Worm (Caenorhabditis elegans) whole organism, L2 larva: Measurements from ENCODE around the gene gsr-1.
A peak's percentile ranks its signal among the peaks of the same experiment; 100 is the strongest.

Experiments
- C34F6.9 ChIP-seq: fragments of 150-350 bp; optimal IDR thresholded peaks from 2 replicates; lab custom pipeline; 2014; ENCODE audit warnings: missing biosample characterization, missing genetic modification characterization
- F13H6.1 ChIP-seq: sonication (generic microtip); optimal IDR thresholded peaks from 2 replicates; lab custom pipeline; 2016; ENCODE audit warnings: missing genetic modification characterization, missing compliant biosample characterization
- R02D3.7 ChIP-seq: fragments of 150-350 bp; optimal IDR thresholded peaks from 2 replicates; lab custom pipeline; 2014; ENCODE audit warnings: missing biosample characterization, missing genetic modification characterization
- Y55F3AM.14 ChIP-seq: fragments of 200-800 bp; sonication (Bioruptor generic); optimal IDR thresholded peaks from 2 replicates; lab custom pipeline; 2018; ENCODE audit warnings: mild to moderate bottlenecking, missing genetic modification characterization, missing compliant biosample characterization
- ZK546.5 ChIP-seq: sonication (generic microtip); optimal IDR thresholded peaks from 2 replicates; lab custom pipeline; 2017; ENCODE audit warnings: missing biosample characterization, missing genetic modification characterization
- alr-1 ChIP-seq: fragments of 150-350 bp; optimal IDR thresholded peaks from 2 replicates; lab custom pipeline; 2014; ENCODE audit warnings: missing biosample characterization, missing genetic modification characterization
- aly-2 ChIP-seq: fragments of 150-350 bp; optimal IDR thresholded peaks from 2 replicates; lab custom pipeline; 2014; ENCODE audit warnings: missing biosample characterization, missing genetic modification characterization
- blmp-1 ChIP-seq: sonication (generic microtip); optimal IDR thresholded peaks from 2 replicates; lab custom pipeline; 2017; ENCODE audit warnings: missing genetic modification characterization, mild to moderate bottlenecking, missing compliant biosample characterization, antibody characterized with exemption, moderate library complexity; ENCODE audit not compliant: insufficient read depth
- ceh-16 ChIP-seq: fragments of 150-350 bp; optimal IDR thresholded peaks from 2 replicates; lab custom pipeline; 2014; ENCODE audit warnings: missing biosample characterization, missing genetic modification characterization
- crh-2 ChIP-seq: sonication (generic microtip); optimal IDR thresholded peaks from 2 replicates; lab custom pipeline; 2017; ENCODE audit warnings: missing biosample characterization, missing genetic modification characterization
- egl-27 ChIP-seq: sonication (generic microtip); optimal IDR thresholded peaks from 3 replicates; lab custom pipeline; 2017; ENCODE audit warnings: missing biosample characterization, missing genetic modification reagents, missing genetic modification characterization
- elt-3 ChIP-seq: sonication (generic microtip); optimal IDR thresholded peaks from 2 replicates; lab custom pipeline; 2017; ENCODE audit warnings: missing biosample characterization, missing genetic modification characterization
- fos-1 ChIP-seq: fragments of 150-350 bp; optimal IDR thresholded peaks from 2 replicates; lab custom pipeline; 2014; ENCODE audit warnings: missing biosample characterization, missing genetic modification characterization
- lin-11 ChIP-seq: fragments of 150-350 bp; sonication (generic microtip); optimal IDR thresholded peaks from 2 replicates; lab custom pipeline; 2014; ENCODE audit warnings: missing biosample characterization, missing genetic modification characterization, inconsistent platforms, mixed read lengths
- lin-13 ChIP-seq: fragments of 150-350 bp; optimal IDR thresholded peaks from 2 replicates; lab custom pipeline; 2014; ENCODE audit warnings: missing biosample characterization, missing genetic modification reagents, missing genetic modification characterization
- lin-39 ChIP-seq: fragments of 150-350 bp; optimal IDR thresholded peaks from 2 replicates; lab custom pipeline; 2014; ENCODE audit warnings: missing biosample characterization, missing genetic modification reagents, missing genetic modification characterization
- lsy-2 ChIP-seq, 2 experiments: fragments of 150-350 bp in 1 of 2; sonication (generic microtip) in 1 of 2; optimal IDR thresholded peaks; 2 replicates each; lab custom pipeline; 2014 to 2017; ENCODE audit warnings: missing biosample characterization in 2 of 2, missing genetic modification characterization in 2 of 2
- mab-5 ChIP-seq: fragments of 150-350 bp; optimal IDR thresholded peaks from 2 replicates; lab custom pipeline; 2014; ENCODE audit warnings: missing biosample characterization, missing genetic modification characterization
- mbf-1 ChIP-seq: sonication (generic microtip); optimal IDR thresholded peaks from 2 replicates; lab custom pipeline; 2017; ENCODE audit warnings: missing biosample characterization, missing genetic modification characterization
- mdl-1 ChIP-seq, 2 experiments: fragments of 150-350 bp in 1 of 2; sonication (generic microtip) in 1 of 2; optimal IDR thresholded peaks; 2 replicates each; lab custom pipeline; 2017; ENCODE audit warnings: missing biosample characterization in 2 of 2, missing genetic modification characterization in 2 of 2
- nhr-10 ChIP-seq: sonication (generic microtip); optimal IDR thresholded peaks from 2 replicates; lab custom pipeline; 2017; ENCODE audit warnings: missing biosample characterization, missing genetic modification characterization
- nhr-12 ChIP-seq: fragments of 150-350 bp; optimal IDR thresholded peaks from 2 replicates; lab custom pipeline; 2014; ENCODE audit warnings: missing biosample characterization, missing genetic modification characterization
- nhr-129 ChIP-seq: fragments of 150-350 bp; optimal IDR thresholded peaks from 2 replicates; lab custom pipeline; 2014; ENCODE audit warnings: missing biosample characterization, missing genetic modification characterization
- nhr-21 ChIP-seq: fragments of 150-350 bp; optimal IDR thresholded peaks from 2 replicates; lab custom pipeline; 2014; ENCODE audit warnings: missing biosample characterization, missing genetic modification characterization
- nhr-237 ChIP-seq: fragments of 150-350 bp; optimal IDR thresholded peaks from 2 replicates; lab custom pipeline; 2014; ENCODE audit warnings: missing biosample characterization, missing genetic modification characterization
- nhr-25 ChIP-seq: fragments of 150-350 bp; sonication (generic microtip); optimal IDR thresholded peaks from 3 replicates; lab custom pipeline; 2014; ENCODE audit warnings: missing biosample characterization, missing genetic modification characterization
- nhr-6 ChIP-seq: fragments of 150-350 bp; optimal IDR thresholded peaks from 2 replicates; lab custom pipeline; 2014; ENCODE audit warnings: missing biosample characterization, missing genetic modification characterization
- nhr-77 ChIP-seq: fragments of 150-350 bp; optimal IDR thresholded peaks from 2 replicates; lab custom pipeline; 2014; ENCODE audit warnings: missing biosample characterization, missing genetic modification characterization
- peb-1 ChIP-seq: fragments of 150-350 bp; optimal IDR thresholded peaks from 2 replicates; lab custom pipeline; 2014; ENCODE audit warnings: missing biosample characterization, missing genetic modification characterization
- sem-4 ChIP-seq: fragments of 150-350 bp; optimal IDR thresholded peaks from 2 replicates; lab custom pipeline; 2014; ENCODE audit warnings: missing biosample characterization, missing genetic modification reagents, missing genetic modification characterization
- skn-1 ChIP-seq: sonication (generic microtip); optimal IDR thresholded peaks from 2 replicates; lab custom pipeline; 2017; ENCODE audit warnings: missing biosample characterization, missing genetic modification characterization
- sma-3 ChIP-seq: sonication (generic microtip); optimal IDR thresholded peaks from 2 replicates; lab custom pipeline; 2016; ENCODE audit warnings: missing genetic modification reagents, missing genetic modification characterization, missing compliant biosample characterization
- sma-9 ChIP-seq, 2 experiments: fragments of 150-350 bp in 1 of 2; sonication (generic microtip) in 1 of 2; optimal IDR thresholded peaks; 2 replicates each; lab custom pipeline; 2014 to 2016; ENCODE audit warnings: missing genetic modification characterization in 2 of 2, mild to moderate bottlenecking in 1 of 2, missing biosample characterization in 1 of 2, missing compliant biosample characterization in 1 of 2, missing genetic modification reagents in 1 of 2, moderate library complexity in 1 of 2
- snpc-4 ChIP-seq: fragments of 150-350 bp; optimal IDR thresholded peaks from 2 replicates; lab custom pipeline; 2014; ENCODE audit warnings: missing biosample characterization, missing genetic modification characterization
- unc-39 ChIP-seq: fragments of 150-350 bp; optimal IDR thresholded peaks from 2 replicates; lab custom pipeline; 2014; ENCODE audit warnings: missing biosample characterization, missing genetic modification characterization
- unc-55 ChIP-seq: fragments of 150-350 bp; sonication (generic microtip); optimal IDR thresholded peaks from 3 replicates; lab custom pipeline; 2014; ENCODE audit warnings: missing biosample characterization, missing genetic modification reagents, missing genetic modification characterization
- unc-62 ChIP-seq: fragments of 150-350 bp; optimal IDR thresholded peaks from 2 replicates; lab custom pipeline; 2014; ENCODE audit warnings: missing biosample characterization, missing genetic modification reagents, missing genetic modification characterization
- zag-1 ChIP-seq: fragments of 150-350 bp; optimal IDR thresholded peaks from 2 replicates; lab custom pipeline; 2014; ENCODE audit warnings: missing biosample characterization, missing genetic modification characterization
- ztf-11 ChIP-seq: sonication (generic microtip); optimal IDR thresholded peaks from 2 replicates; lab custom pipeline; 2017; ENCODE audit warnings: missing biosample characterization, missing genetic modification characterization
- ztf-4 ChIP-seq: fragments of 150-350 bp; optimal IDR thresholded peaks from 2 replicates; lab custom pipeline; 2014; ENCODE audit warnings: missing biosample characterization, missing genetic modification characterization

Gene gsr-1

ce11 chrIII:3612882-3613479 is 37.7 kb upstream of the gsr-1 start:
- TF ChIP-seq nhr-12: no peak
- no peak for TF ChIP-seq unc-62 (GFP tag; lab: Kevin White, UChicago)
- no peak for TF ChIP-seq mdl-1 (tag; optimal IDR thresholded peaks at IDR 0.05; lab: Kevin White, UChicago)
- no peak for TF ChIP-seq C34F6.9 (tag; lab: Kevin White, UChicago)
- no peak for TF ChIP-seq egl-27 (tag; lab: Kevin White, UChicago)
- no peak for TF ChIP-seq nhr-10 (tag; lab: Kevin White, UChicago)
- no peak for TF ChIP-seq nhr-21 (tag; lab: Kevin White, UChicago)
- no peak for TF ChIP-seq ztf-4 (tag; lab: Kevin White, UChicago)
- no peak for TF ChIP-seq ztf-11 (tag; lab: Kevin White, UChicago)
- no peak for TF ChIP-seq crh-2 (tag; lab: Kevin White, UChicago)
- TF ChIP-seq fos-1: no peak

ce11 chrIII:3619621-3620261 is 31.0 kb upstream of the gsr-1 start:
- TF ChIP-seq blmp-1 (tag; lab: Kevin White, UChicago) (no peak), zag-1 (tag; lab: Kevin White, UChicago) (no peak), lsy-2 (tag; optimal IDR thresholded peaks at IDR 0.05; lab: Kevin White, UChicago) (peak in 1 of 2 experiments; percentile 26), C34F6.9 (tag; lab: Kevin White, UChicago) (peak; percentile 37), F13H6.1 (tag; lab: Kevin White, UChicago) (peak; percentile 15), unc-55 (GFP tag; lab: Kevin White, UChicago) (peak; percentile 43), fos-1 (peak; percentile 38)

ce11 chrIII:3620652-3621051 is 30.1 kb upstream of the gsr-1 start:
- TF ChIP-seq lin-13 (GFP tag; lab: Kevin White, UChicago) (peak; percentile 14), nhr-129 (tag; lab: Kevin White, UChicago) (peak; percentile 14), lsy-2 (tag; optimal IDR thresholded peaks at IDR 0.05; lab: Kevin White, UChicago) (peak in 1 of 2 experiments; percentile 37), sem-4 (tag; lab: Kevin White, UChicago) (peak; percentile 3), crh-2 (tag; lab: Kevin White, UChicago) (peak; percentile 7), mbf-1 (no peak), lin-11 (tag; lab: Kevin White, UChicago) (peak; percentile 16), mdl-1 (tag; optimal IDR thresholded peaks at IDR 0.05; lab: Kevin White, UChicago) (peak in 1 of 2 experiments; percentile 13), peb-1 (no peak), sma-3 (GFP tag; lab: Kevin White, UChicago) (no peak), F13H6.1 (tag; lab: Kevin White, UChicago) (peak; percentile 69), unc-55 (GFP tag; lab: Kevin White, UChicago) (peak; percentile 48), C34F6.9 (tag; lab: Kevin White, UChicago) (peak; percentile 12), nhr-21 (tag; lab: Kevin White, UChicago) (no peak), snpc-4 (peak; percentile 35), alr-1 (no peak)

- TF ChIP-seq crh-2 (tag; lab: Kevin White, UChicago): no peak
- TF ChIP-seq lsy-2 (tag; optimal IDR thresholded peaks at IDR 0.05; lab: Kevin White, UChicago): peak in 1 of 2 experiments; percentile 10
- TF ChIP-seq peb-1: no peak
- TF ChIP-seq nhr-77 (tag; lab: Kevin White, UChicago): no peak
- no peak for TF ChIP-seq sem-4 (tag; lab: Kevin White, UChicago)
- no peak for TF ChIP-seq skn-1
- TF ChIP-seq lin-39 (tag; lab: Kevin White, UChicago): no peak
- TF ChIP-seq fos-1: peak; percentile 37
- no peak for TF ChIP-seq sma-3 (GFP tag; lab: Kevin White, UChicago)
- no peak for TF ChIP-seq aly-2 (tag; lab: Kevin White, UChicago)
- peak; percentile 24 for TF ChIP-seq sma-9 (GFP tag; optimal IDR thresholded peaks at IDR 0.05; lab: Kevin White, UChicago)
- TF ChIP-seq sma-9 (tag; optimal IDR thresholded peaks at IDR 0.05; lab: Kevin White, UChicago): no peak
- TF ChIP-seq nhr-237 (tag; lab: Kevin White, UChicago): no peak
- TF ChIP-seq ceh-16: peak; percentile 63
- no peak for TF ChIP-seq snpc-4
- no peak for TF ChIP-seq nhr-6 (tag; lab: Kevin White, UChicago)
- no peak for TF ChIP-seq ZK546.5 (tag; lab: Kevin White, UChicago)
- TF ChIP-seq nhr-129 (tag; lab: Kevin White, UChicago): no peak
- no peak for TF ChIP-seq mbf-1
- TF ChIP-seq unc-62 (GFP tag; lab: Kevin White, UChicago): no peak
- no peak for TF ChIP-seq unc-39 (tag; lab: Kevin White, UChicago)
- TF ChIP-seq nhr-25 (tag; lab: Kevin White, UChicago): peak; percentile 32
- TF ChIP-seq mab-5 (tag; lab: Kevin White, UChicago): no peak
- no peak for TF ChIP-seq C34F6.9 (tag; lab: Kevin White, UChicago)
- TF ChIP-seq alr-1: no peak
- TF ChIP-seq nhr-12: no peak
- no peak for TF ChIP-seq nhr-10 (tag; lab: Kevin White, UChicago)
- no peak for TF ChIP-seq elt-3 (tag; lab: Kevin White, UChicago)
- no peak for TF ChIP-seq Y55F3AM.14
- no peak for TF ChIP-seq ztf-11 (tag; lab: Kevin White, UChicago)
- no peak for TF ChIP-seq unc-55 (GFP tag; lab: Kevin White, UChicago)
- no peak for TF ChIP-seq R02D3.7 (tag; lab: Kevin White, UChicago)
- peak; percentile 10 to 43 for TF ChIP-seq mdl-1 (tag; optimal IDR thresholded peaks at IDR 0.05; lab: Kevin White, UChicago)
Observed at ce11 chrIII:3621211-3621897, 29.4 kb upstream of the gsr-1 start.
